Worm (Caenorhabditis elegans): ENCODE measurements around the gene basl-1.

DNA sequence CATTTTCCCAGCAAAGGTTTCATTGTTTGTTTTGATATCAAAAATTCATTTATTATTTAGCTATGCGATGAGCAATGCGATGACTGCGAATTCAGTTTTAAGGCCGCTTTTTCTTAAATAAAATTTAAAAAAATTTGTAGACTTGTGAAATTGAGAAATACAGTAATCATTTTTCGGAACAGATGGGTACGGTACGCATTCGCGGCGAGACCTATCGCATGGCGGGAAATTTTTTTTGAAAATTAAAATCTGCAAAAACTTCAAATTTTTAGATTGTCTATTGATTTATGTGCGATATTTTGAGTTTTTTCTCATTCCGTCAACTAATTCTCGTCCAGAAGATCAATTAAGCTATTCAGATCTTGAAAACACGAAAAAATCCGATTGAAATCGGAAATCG is 48.8 kb downstream of the basl-1 start:
- TF ChIP-seq ztf-28 (GFP tag; IDR thresholded peaks at IDR 0.05) = no peak
- no peak for TF ChIP-seq Y56A3A.18 (GFP tag; IDR thresholded peaks at IDR 0.05)
- TF ChIP-seq him-1 (tag; optimal IDR thresholded peaks at IDR 0.05) = no peak
- TF ChIP-seq mel-28 (tag; optimal IDR thresholded peaks at IDR 0.05; ENCODE audit: borderline replicate concordance) = no peak
- no peak for TF ChIP-seq F52B5.7 (tag; optimal IDR thresholded peaks at IDR 0.05)
- TF ChIP-seq ekl-4 (GFP tag; IDR thresholded peaks at IDR 0.05) = peak; percentile 77; the same call in 1 of the 2 replicates
- no peak for TF ChIP-seq aptf-2 (GFP tag; conservative IDR thresholded peaks at IDR 0.05)
- TF ChIP-seq nhr-90 (tag; optimal IDR thresholded peaks at IDR 0.05) = no peak
- no peak for TF ChIP-seq unc-62 (GFP tag; optimal IDR thresholded peaks at IDR 0.05)
- TF ChIP-seq tbx-9 (tag; optimal IDR thresholded peaks at IDR 0.05; ENCODE audit: borderline replicate concordance) = no peak
- peak; percentile 86 for TF ChIP-seq dox-1 (GFP tag; IDR thresholded peaks at IDR 0.05)
- TF ChIP-seq let-607 (tag; optimal IDR thresholded peaks at IDR 0.05) = no peak
- no peak for TF ChIP-seq pha-4 (tag; optimal IDR thresholded peaks at IDR 0.05)
- TF ChIP-seq F39B2.1 (GFP tag; IDR thresholded peaks at IDR 0.05) = no peak

Measured in whole organism, young adult.